Worm (Caenorhabditis elegans): ENCODE measurements around the gene F19B10.2.

DNA sequence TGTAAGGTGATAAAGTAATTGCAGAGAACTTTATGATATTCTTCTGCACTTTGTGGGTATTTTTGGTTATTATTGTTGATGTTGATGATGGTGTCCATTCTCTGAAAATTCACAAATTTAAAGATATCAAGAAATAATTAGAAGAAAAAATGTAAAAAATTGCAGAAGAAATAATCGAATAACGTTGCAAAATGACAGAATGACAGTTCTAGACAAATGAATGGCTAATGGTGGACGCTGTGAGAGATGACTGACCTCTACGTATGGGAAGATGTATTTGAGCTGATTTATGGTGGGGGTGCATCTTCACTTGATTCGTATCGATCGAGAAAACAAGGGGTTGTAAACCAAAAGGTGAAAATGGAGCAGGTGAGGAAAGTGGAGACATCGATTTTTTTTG lies 1.8 kb upstream of the F19B10.2 start, which contains the start of gene sea-1:
- TF ChIP-seq tbp1 (GFP tag; optimal IDR thresholded peaks at IDR 0.05) (no peak), repo-1 (tag; optimal IDR thresholded peaks at IDR 0.05) (no peak), rcor-1 (GFP tag; IDR thresholded peaks at IDR 0.05) (no peak)
